Worm (Caenorhabditis elegans) whole organism, early embryonic: Measurements from ENCODE around the gene Y69A2AR.32.

Experiments used
- aly-1 ChIP-seq: sonication (generic microtip); optimal IDR thresholded peaks from 2 replicates; lab custom pipeline; 2016; ENCODE audit warnings: missing genetic modification characterization, missing compliant biosample characterization
- ama-1 ChIP-seq: fragments of 150-350 bp; optimal IDR thresholded peaks from 2 replicates; lab custom pipeline; 2014
- ceh-36 ChIP-seq: sonication (generic microtip); optimal IDR thresholded peaks from 2 replicates; lab custom pipeline; 2016; ENCODE audit warnings: missing genetic modification characterization, inconsistent platforms, missing compliant biosample characterization
- flt-1 ChIP-seq: fragments of 200-800 bp; sonication (Bioruptor generic); IDR thresholded peaks from 2 replicates; pipeline ENCODE4 v1.3.6; 2022; ENCODE audit warnings: missing genetic modification characterization, missing compliant biosample characterization
- hmbx-1 ChIP-seq: sonication (generic microtip); optimal IDR thresholded peaks from 2 replicates; lab custom pipeline; 2016; ENCODE audit warnings: mild to moderate bottlenecking, missing genetic modification characterization, missing compliant biosample characterization
- hmg-4 ChIP-seq: fragments of 200-800 bp; sonication (Bioruptor generic); optimal IDR thresholded peaks from 2 replicates; lab custom pipeline; 2018; ENCODE audit warnings: mild to moderate bottlenecking, missing genetic modification characterization, missing compliant biosample characterization
- sea-1 ChIP-seq: fragments of 200-800 bp; sonication (Bioruptor generic); conservative IDR thresholded peaks from 2 replicates; pipeline ENCODE4 v1.3.6; 2022; ENCODE audit warnings: missing genetic modification characterization, missing compliant biosample characterization
- tbx-11 ChIP-seq: fragments of 200-800 bp; sonication (Bioruptor generic); IDR thresholded peaks from 2 replicates; pipeline ENCODE4 v1.3.6; 2022; ENCODE audit warnings: missing genetic modification characterization, missing compliant biosample characterization

- TF ChIP-seq sea-1 (GFP tag; lab: Robert Waterston, UW) (no peak), aly-1 (tag; lab: Kevin White, UChicago) (no peak), ceh-36 (tag; lab: Kevin White, UChicago) (no peak), hmg-4 (GFP tag; lab: Kevin White, UChicago) (no peak), tbx-11 (GFP tag; lab: Robert Waterston, UW) (no peak), ama-1 (lab: Kevin White, UChicago) (no peak), hmbx-1 (tag; lab: Kevin White, UChicago) (no peak), flt-1 (GFP tag; lab: Robert Waterston, UW) (no peak)
Observed at ce11 chrIV:2613011-2613503, 2.8 kb downstream of the Y69A2AR.32 start, which contains the start of gene Y69A2AR.28.
